Worm (Caenorhabditis elegans) whole organism, L4 larva: ENCODE results near the gene sra-1.

Experiments used
- D1046.2 ChIP-seq: fragments of 200-800 bp; sonication (Bioruptor generic); IDR thresholded peaks from 2 replicates; pipeline ENCODE4 v1.3.6; 2022; ENCODE audit warnings: missing genetic modification characterization, missing compliant biosample characterization
- R02D3.7 ChIP-seq: fragments of 150-350 bp; sonication (generic microtip); optimal IDR thresholded peaks from 3 replicates; lab custom pipeline; 2014; ENCODE audit warnings: missing biosample characterization, missing genetic modification characterization
- T26A8.4 ChIP-seq: fragments of 200-800 bp; sonication (Bioruptor generic); IDR thresholded peaks from 2 replicates; pipeline ENCODE4 v1.3.6; 2022; ENCODE audit warnings: missing genetic modification characterization, missing compliant biosample characterization
- Y75B8A.6 ChIP-seq: fragments of 200-800 bp; sonication (Bioruptor generic); IDR thresholded peaks from 2 replicates; pipeline ENCODE4 v1.3.6; 2022; ENCODE audit warnings: missing genetic modification reagents, missing genetic modification characterization, missing compliant biosample characterization
- ZK337.2 ChIP-seq: fragments of 200-800 bp; sonication (Bioruptor generic); IDR thresholded peaks from 2 replicates; pipeline ENCODE4 v1.3.6; 2022; ENCODE audit warnings: missing genetic modification reagents, missing genetic modification characterization, missing compliant biosample characterization
- ZK546.5 ChIP-seq, 2 experiments: sonication (generic microtip); optimal IDR thresholded peaks; 2 replicates each; lab custom pipeline; 2017; ENCODE audit warnings: missing biosample characterization in 2 of 2, missing genetic modification characterization in 2 of 2
- ceh-32 ChIP-seq: sonication (generic microtip); optimal IDR thresholded peaks from 2 replicates; lab custom pipeline; 2016; ENCODE audit warnings: mild to moderate bottlenecking, missing genetic modification characterization, missing compliant biosample characterization; ENCODE audit not compliant: poor library complexity
- ceh-44 ChIP-seq: fragments of 200-800 bp; sonication (Bioruptor generic); IDR thresholded peaks from 2 replicates; pipeline ENCODE4 v1.3.6; 2022; ENCODE audit warnings: missing genetic modification reagents, missing genetic modification characterization, missing compliant biosample characterization
- ceh-62 ChIP-seq: sonication (generic microtip); optimal IDR thresholded peaks from 2 replicates; lab custom pipeline; 2017; ENCODE audit warnings: missing biosample characterization, missing genetic modification characterization
- ceh-82 ChIP-seq: sonication (generic microtip); optimal IDR thresholded peaks from 2 replicates; lab custom pipeline; 2017; ENCODE audit warnings: missing biosample characterization, missing genetic modification characterization
- cey-2 ChIP-seq: sonication (generic microtip); optimal IDR thresholded peaks from 3 replicates; lab custom pipeline; 2017; ENCODE audit warnings: missing genetic modification characterization, mild to moderate bottlenecking, missing compliant biosample characterization, antibody characterized with exemption, borderline replicate concordance; ENCODE audit not compliant: insufficient read depth
- dmd-9 ChIP-seq: fragments of 200-800 bp; sonication (Bioruptor generic); IDR thresholded peaks from 2 replicates; pipeline ENCODE4 v1.3.6; 2022; ENCODE audit warnings: missing genetic modification reagents, missing genetic modification characterization, missing compliant biosample characterization
- duxl-1 ChIP-seq: sonication (generic microtip); optimal IDR thresholded peaks from 2 replicates; lab custom pipeline; 2016; ENCODE audit warnings: mild to moderate bottlenecking, missing genetic modification characterization, moderate library complexity, missing compliant biosample characterization; ENCODE audit not compliant: poor library complexity
- egl-27 ChIP-seq: sonication (generic microtip); optimal IDR thresholded peaks from 3 replicates; lab custom pipeline; 2017; ENCODE audit warnings: missing biosample characterization, missing genetic modification reagents, missing genetic modification characterization
- egl-43 ChIP-seq: fragments of 200-800 bp; sonication (Bioruptor generic); IDR thresholded peaks from 2 replicates; pipeline ENCODE4 v1.3.6; 2022; ENCODE audit warnings: missing genetic modification reagents, missing genetic modification characterization, missing compliant biosample characterization
- fkh-10 ChIP-seq: fragments of 150-350 bp; optimal IDR thresholded peaks from 2 replicates; lab custom pipeline; 2014; ENCODE audit warnings: missing biosample characterization, missing genetic modification reagents, missing genetic modification characterization
- hif-1 ChIP-seq, 2 experiments: sonication (generic microtip); optimal IDR thresholded peaks; 2 replicates each; lab custom pipeline; 2016 to 2017; ENCODE audit warnings: missing compliant biosample characterization in 2 of 2, missing genetic modification characterization in 2 of 2, missing genetic modification reagents in 2 of 2, missing genotype in 2 of 2, mild to moderate bottlenecking in 1 of 2
- hlh-11 ChIP-seq: fragments of 200-800 bp; sonication (Bioruptor generic); optimal IDR thresholded peaks from 2 replicates; lab custom pipeline; 2018; ENCODE audit warnings: mild to moderate bottlenecking, missing genetic modification characterization, missing compliant biosample characterization
- hlh-30 ChIP-seq: sonication (generic microtip); optimal IDR thresholded peaks from 2 replicates; lab custom pipeline; 2017; ENCODE audit warnings: antibody characterized with exemption, mild to moderate bottlenecking, missing genetic modification characterization, missing compliant biosample characterization; ENCODE audit not compliant: insufficient read depth
- jun-1 ChIP-seq: fragments of 150-350 bp; optimal IDR thresholded peaks from 2 replicates; lab custom pipeline; 2014; ENCODE audit warnings: missing biosample characterization, missing genetic modification reagents, missing genetic modification characterization
- lin-38 ChIP-seq: fragments of 200-800 bp; sonication (Bioruptor generic); IDR thresholded peaks from 2 replicates; pipeline ENCODE4 v1.3.6; 2022; ENCODE audit warnings: missing genetic modification reagents, missing genetic modification characterization, missing compliant biosample characterization
- mdt-29 ChIP-seq: fragments of 200-800 bp; sonication (Bioruptor generic); IDR thresholded peaks from 2 replicates; pipeline ENCODE4 v1.3.6; 2022; ENCODE audit warnings: missing genetic modification reagents, missing genetic modification characterization, missing compliant biosample characterization
- mxl-3 ChIP-seq: fragments of 200-800 bp; sonication (Bioruptor generic); optimal IDR thresholded peaks from 2 replicates; lab custom pipeline; 2018; ENCODE audit warnings: mild to moderate bottlenecking, missing genetic modification characterization, missing compliant biosample characterization
- nhr-10 ChIP-seq: fragments of 150-350 bp; optimal IDR thresholded peaks from 2 replicates; lab custom pipeline; 2014; ENCODE audit warnings: missing biosample characterization, missing genetic modification characterization
- nhr-102 ChIP-seq: sonication (generic microtip); optimal IDR thresholded peaks from 2 replicates; lab custom pipeline; 2016; ENCODE audit warnings: mild to moderate bottlenecking, missing genetic modification characterization, moderate library complexity, missing compliant biosample characterization
- nhr-11 ChIP-seq: fragments of 150-350 bp; optimal IDR thresholded peaks from 2 replicates; lab custom pipeline; 2014; ENCODE audit warnings: missing biosample characterization, missing genetic modification characterization
- nhr-237 ChIP-seq: sonication (generic microtip); optimal IDR thresholded peaks from 2 replicates; lab custom pipeline; 2017; ENCODE audit warnings: missing biosample characterization, missing genetic modification characterization
- nhr-25 ChIP-seq: sonication (generic microtip); optimal IDR thresholded peaks from 2 replicates; lab custom pipeline; 2017; ENCODE audit warnings: missing genetic modification characterization, mild to moderate bottlenecking, missing compliant biosample characterization, antibody characterized with exemption, moderate library complexity, borderline replicate concordance; ENCODE audit not compliant: insufficient read depth
- nhr-28 ChIP-seq: fragments of 150-350 bp; optimal IDR thresholded peaks from 2 replicates; lab custom pipeline; 2014; ENCODE audit warnings: missing biosample characterization, missing genetic modification characterization
- nhr-48 ChIP-seq: sonication (generic microtip); optimal IDR thresholded peaks from 2 replicates; lab custom pipeline; 2016; ENCODE audit warnings: mild to moderate bottlenecking, missing genetic modification characterization, missing compliant biosample characterization
- nhr-77 ChIP-seq: fragments of 150-350 bp; optimal IDR thresholded peaks from 2 replicates; lab custom pipeline; 2014; ENCODE audit warnings: missing biosample characterization, missing genetic modification characterization
- pha-4 ChIP-seq, 2 experiments: fragments of 150-350 bp in 1 of 2; fragments of 200-800 bp in 1 of 2; sonication (Bioruptor generic) in 1 of 2; IDR thresholded peaks in 1 of 2; optimal IDR thresholded peaks in 1 of 2; 2 replicates each; pipeline versions ENCODE4 v1.3.6 to Lab custom; 2014 to 2022; ENCODE audit warnings: missing genetic modification characterization in 2 of 2, missing genetic modification reagents in 2 of 2, missing biosample characterization in 1 of 2, missing compliant biosample characterization in 1 of 2
- pqm-1 ChIP-seq: sonication (generic microtip); optimal IDR thresholded peaks from 2 replicates; lab custom pipeline; 2017; ENCODE audit warnings: missing biosample characterization, missing genetic modification characterization
- rbr-2 ChIP-seq: sonication (generic microtip); optimal IDR thresholded peaks from 2 replicates; lab custom pipeline; 2016; ENCODE audit warnings: missing genotype, missing genetic modification characterization, missing compliant biosample characterization
- sdz-12 ChIP-seq: fragments of 200-800 bp; sonication (Bioruptor generic); optimal IDR thresholded peaks from 2 replicates; lab custom pipeline; 2018; ENCODE audit warnings: mild to moderate bottlenecking, missing genetic modification characterization, missing compliant biosample characterization
- skn-1 ChIP-seq: fragments of 150-350 bp; optimal IDR thresholded peaks from 2 replicates; lab custom pipeline; 2014; ENCODE audit warnings: missing biosample characterization, missing genetic modification characterization
- snpc-1.2 ChIP-seq: fragments of 200-800 bp; sonication (Bioruptor generic); IDR thresholded peaks from 2 replicates; pipeline ENCODE4 v1.3.6; 2022; ENCODE audit warnings: missing genetic modification reagents, missing genetic modification characterization, missing compliant biosample characterization
- spr-1 ChIP-seq: sonication (generic microtip); optimal IDR thresholded peaks from 2 replicates; lab custom pipeline; 2016; ENCODE audit warnings: mild to moderate bottlenecking, missing genetic modification characterization, missing compliant biosample characterization
- spr-3 ChIP-seq: fragments of 200-800 bp; sonication (Bioruptor generic); optimal IDR thresholded peaks from 2 replicates; lab custom pipeline; 2018; ENCODE audit warnings: mild to moderate bottlenecking, missing genetic modification characterization, missing compliant biosample characterization
- tra-1 ChIP-seq: fragments of 200-800 bp; sonication (Bioruptor generic); IDR thresholded peaks from 2 replicates; pipeline ENCODE4 v1.3.6; 2022; ENCODE audit warnings: missing genetic modification reagents, missing genetic modification characterization, missing compliant biosample characterization
- unc-39 ChIP-seq: sonication (generic microtip); optimal IDR thresholded peaks from 2 replicates; lab custom pipeline; 2017; ENCODE audit warnings: missing biosample characterization, missing genetic modification characterization
- unc-62 ChIP-seq, 3 experiments: fragments of 150-350 bp in 1 of 3; sonication (generic microtip); optimal IDR thresholded peaks in 2 of 3; peaks in 1 of 3; 1 replicate in 1 of 3; 2 replicates in 2 of 3; lab custom pipeline; 2014 to 2017; ENCODE audit warnings: missing biosample characterization in 3 of 3, missing genetic modification characterization in 3 of 3, missing genetic modification reagents in 3 of 3, missing genotype in 1 of 3
- vab-7 ChIP-seq: fragments of 200-800 bp; sonication (Bioruptor generic); IDR thresholded peaks from 2 replicates; pipeline ENCODE4 v1.3.6; 2022; ENCODE audit warnings: missing genetic modification reagents, missing genetic modification characterization, missing compliant biosample characterization
- zag-1 ChIP-seq: fragments of 150-350 bp; optimal IDR thresholded peaks from 2 replicates; lab custom pipeline; 2014; ENCODE audit warnings: missing biosample characterization, missing genetic modification characterization
- zfp-2 ChIP-seq: sonication (generic microtip); optimal IDR thresholded peaks from 2 replicates; lab custom pipeline; 2016; ENCODE audit warnings: mild to moderate bottlenecking, missing genetic modification characterization, missing compliant biosample characterization
- zip-11 ChIP-seq: fragments of 200-800 bp; sonication (Bioruptor generic); IDR thresholded peaks from 2 replicates; pipeline ENCODE4 v1.3.6; 2022; ENCODE audit warnings: missing genetic modification characterization, missing compliant biosample characterization

The sra-1 gene

ce11 chrII:9516836-9517235, 4.6 kb downstream of the sra-1 start, which contains the start of gene gcy-1:
TSS of gene gcy-1 (minus strand) at chrII:9516936.
- TF ChIP-seq nhr-10 (tag; lab: Kevin White, UChicago) (no peak), ceh-32 (no peak), hif-1 (tag; optimal IDR thresholded peaks at IDR 0.05; lab: Kevin White, UChicago) (no peak), mdt-29 (GFP tag; lab: Robert Waterston, UW) (no peak), fkh-10 (GFP tag; lab: Kevin White, UChicago) (no peak), skn-1 (no peak), zag-1 (tag; lab: Kevin White, UChicago) (no peak), ZK337.2 (no peak), duxl-1 (no peak), unc-39 (no peak), egl-27 (no peak), ceh-62 (tag; lab: Kevin White, UChicago) (no peak), nhr-25 (no peak), nhr-48 (tag; lab: Kevin White, UChicago) (no peak), nhr-77 (no peak), lin-38 (GFP tag; lab: Robert Waterston, UW) (no peak), pha-4 (GFP tag; IDR thresholded peaks at IDR 0.05; lab: Robert Waterston, UW) (no peak), pha-4 (tag; optimal IDR thresholded peaks at IDR 0.05; lab: Kevin White, UChicago) (no peak)

ce11 chrII:9507181-9507580, 14.3 kb downstream of the sra-1 start, which contains the start of gene gcy-3:
TSS of gene gcy-3 (minus strand) at chrII:9507281.
- peak in 1 of 2 experiments; percentile 35 for TF ChIP-seq unc-62 (GFP tag; optimal IDR thresholded peaks at IDR 0.05 in 1 of 2; lab: Kevin White, UChicago)
- no peak for TF ChIP-seq unc-62 (tag; optimal IDR thresholded peaks at IDR 0.05; lab: Kevin White, UChicago)
- no peak for TF ChIP-seq pqm-1 (tag; lab: Kevin White, UChicago)

- TF ChIP-seq hlh-30 (peak; percentile 85), ZK546.5 (tag; optimal IDR thresholded peaks at IDR 0.05; lab: Kevin White, UChicago) (no peak), dmd-9 (GFP tag; lab: Robert Waterston, UW) (no peak), nhr-102 (tag; lab: Kevin White, UChicago) (peak; percentile 63), ceh-62 (tag; lab: Kevin White, UChicago) (no peak), nhr-28 (tag; lab: Kevin White, UChicago) (peak; percentile 71), hlh-11 (tag; lab: Kevin White, UChicago) (peak; percentile 87), nhr-25 (no peak), nhr-11 (tag; lab: Kevin White, UChicago) (peak; percentile 72), sdz-12 (GFP tag; lab: Kevin White, UChicago) (no peak), rbr-2 (tag; lab: Kevin White, UChicago) (no peak), jun-1 (tag; lab: Kevin White, UChicago) (no peak), vab-7 (no peak), nhr-237 (tag; lab: Kevin White, UChicago) (no peak), nhr-48 (tag; lab: Kevin White, UChicago) (peak; percentile 66), mxl-3 (GFP tag; lab: Kevin White, UChicago) (no peak), snpc-1.2 (GFP tag; lab: Robert Waterston, UW) (no peak), skn-1 (no peak), ceh-44 (no peak), cey-2 (tag; lab: Kevin White, UChicago) (no peak), unc-39 (no peak), spr-3 (no peak), Y75B8A.6 (GFP tag; lab: Robert Waterston, UW) (no peak), zfp-2 (tag; lab: Kevin White, UChicago) (no peak), zip-11 (no peak), egl-43 (no peak), spr-1 (tag; lab: Kevin White, UChicago) (no peak), ceh-82 (no peak), T26A8.4 (GFP tag; lab: Robert Waterston, UW) (no peak), lin-38 (GFP tag; lab: Robert Waterston, UW) (no peak), D1046.2 (GFP tag; lab: Robert Waterston, UW) (no peak), tra-1 (GFP tag; lab: Robert Waterston, UW) (peak; percentile 81), R02D3.7 (no peak), ceh-32 (no peak), nhr-77 (peak; percentile 68)
Measured at ce11 chrII:9501955-9502354, 19.5 kb downstream of the sra-1 start.
